Fruit fly (Drosophila melanogaster): Measurements from ENCODE around the gene hfp.
A peak's percentile ranks its signal among the peaks of the same experiment; 100 is the strongest.

The hfp gene

DNA sequence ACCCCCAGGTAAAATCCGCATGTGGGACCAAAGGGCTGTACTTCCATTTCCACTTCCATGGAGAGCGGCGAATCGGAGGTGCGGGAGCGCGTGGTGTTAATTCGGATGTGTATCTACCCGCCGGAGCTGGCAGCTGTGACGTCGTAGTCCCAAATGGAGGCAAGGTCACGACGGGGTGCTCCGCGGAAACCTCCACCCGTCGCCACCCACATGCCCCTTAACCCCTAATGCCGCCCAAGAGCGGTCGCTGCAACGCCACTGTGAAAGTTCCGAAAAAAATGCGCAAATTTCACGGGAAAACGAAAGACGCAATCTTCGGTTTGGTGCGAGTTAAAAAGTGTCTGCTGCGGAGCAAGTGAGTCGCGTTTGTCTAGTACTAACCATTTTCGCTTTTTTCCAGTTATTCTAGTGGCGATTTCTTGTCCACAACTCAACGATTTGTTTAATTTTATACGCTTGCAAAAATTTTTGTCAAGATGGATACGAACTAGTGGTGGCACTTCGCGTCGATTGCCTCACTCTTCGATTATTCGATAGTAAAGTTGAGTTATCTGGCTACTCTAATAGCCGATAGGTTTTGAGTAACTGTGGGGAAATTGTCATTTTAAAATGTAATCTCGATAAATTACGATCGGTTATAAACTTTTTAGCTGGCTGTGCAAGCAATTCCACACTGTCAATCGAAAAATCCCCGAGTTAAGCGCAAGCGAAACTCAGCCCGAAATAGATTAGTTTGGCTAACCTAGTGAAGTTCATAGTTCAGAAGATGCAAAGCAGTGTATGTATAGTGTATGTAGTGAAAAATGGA, at the start of gene hfp, which contains the start of gene Psa:
hfp (minus strand) TSS at position 505 of the 808 bp plus-strand sequence.
Psa (plus strand) TSS at position 758 of the 808 bp plus-strand sequence.
- peak; percentile 6 for TF ChIP-seq noc (tag; optimal IDR thresholded peaks at IDR 0.05)

DNA sequence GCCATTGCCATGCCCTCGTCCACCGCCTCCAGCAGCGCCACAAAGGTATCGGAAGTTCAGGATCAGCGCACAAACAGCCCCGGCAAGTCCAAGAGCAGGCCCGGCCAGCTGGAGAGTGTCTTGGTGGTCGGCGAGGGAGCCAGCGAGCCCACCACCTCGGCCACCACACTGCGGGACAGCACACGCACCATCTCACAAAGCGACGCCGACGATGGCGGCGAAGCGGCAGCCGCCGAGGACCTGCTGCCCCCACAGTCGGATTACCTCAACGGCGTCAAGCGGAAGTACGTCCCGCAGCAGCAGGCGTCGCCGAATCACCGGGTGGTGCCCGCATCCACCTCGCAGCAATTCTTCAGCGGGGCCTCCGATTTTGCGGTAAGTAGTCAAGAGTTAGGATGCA, 48.5 kb upstream of the hfp start:
- no peak for TF ChIP-seq noc (tag; optimal IDR thresholded peaks at IDR 0.05)

DNA sequence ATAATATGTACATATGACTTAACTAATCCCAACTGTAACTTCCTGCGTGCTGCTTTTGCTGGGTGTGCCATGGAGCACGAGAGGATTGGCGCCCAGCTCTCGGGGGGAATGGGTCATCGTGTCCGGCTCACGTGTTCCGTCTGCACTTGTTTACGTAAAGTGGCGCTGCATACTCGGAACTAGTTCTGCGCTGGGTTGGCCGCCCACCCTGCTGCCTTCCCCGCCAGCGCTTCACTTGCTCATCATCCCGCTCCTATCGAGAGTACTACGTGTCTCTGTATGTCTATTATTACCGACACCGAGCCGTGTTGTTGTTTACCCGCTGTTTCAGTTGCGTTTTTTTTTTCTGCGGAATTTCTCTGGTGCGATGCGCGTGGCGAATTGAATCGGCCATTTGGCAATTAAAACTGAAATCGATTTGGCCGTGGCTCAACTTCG, 47.3 kb upstream of the hfp start:
- no peak for TF ChIP-seq noc (tag; optimal IDR thresholded peaks at IDR 0.05)

DNA sequence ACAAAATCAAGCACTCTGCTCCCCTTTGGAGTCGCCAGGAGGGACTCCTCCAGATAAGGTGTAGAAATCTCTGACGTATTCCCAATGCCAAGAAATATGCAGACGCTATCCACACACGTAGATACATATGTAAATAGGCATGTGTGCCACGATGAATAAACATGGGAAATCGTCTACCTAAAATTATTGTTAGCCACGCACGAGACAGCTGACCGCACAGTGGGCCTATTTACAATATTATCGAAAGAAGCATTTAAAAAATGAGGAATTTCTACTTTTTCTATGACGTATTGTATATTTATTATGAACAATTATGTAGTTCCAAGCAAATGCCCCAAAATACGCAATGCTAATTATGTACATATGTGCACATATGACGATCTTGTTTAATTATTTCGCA, 46.8 kb upstream of the hfp start:
- no peak for TF ChIP-seq noc (tag; optimal IDR thresholded peaks at IDR 0.05)

DNA sequence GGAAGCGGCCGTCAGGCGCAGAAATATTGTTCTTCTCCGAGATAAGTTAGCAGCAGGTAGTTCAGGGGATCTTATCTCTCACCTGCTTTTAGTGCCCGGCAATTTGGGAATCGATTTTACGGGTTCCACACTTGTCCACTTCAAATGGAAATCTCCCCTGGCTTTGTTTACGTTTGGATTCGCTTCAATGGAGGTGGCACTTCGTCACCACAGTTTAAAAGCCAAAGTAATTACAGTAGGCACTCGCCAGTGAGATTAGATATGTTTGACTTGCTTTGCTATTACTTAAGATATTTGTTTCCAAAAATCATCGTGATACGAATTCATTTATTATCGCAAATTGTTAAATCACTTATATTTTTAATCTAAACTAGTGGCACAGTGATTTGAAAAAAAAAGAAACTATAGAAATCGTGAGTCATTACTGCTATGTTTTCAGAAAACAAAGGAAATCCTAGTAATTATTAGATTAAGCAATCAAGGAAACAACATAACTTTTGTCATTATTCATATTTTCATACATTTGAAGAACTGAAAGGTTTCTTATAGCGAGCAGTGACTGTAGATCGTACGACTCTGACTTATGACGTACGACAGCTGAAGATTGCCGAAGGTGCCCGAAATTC, 46.1 kb upstream of the hfp start:
- TF ChIP-seq noc (tag; optimal IDR thresholded peaks at IDR 0.05), result peak; percentile 95

DNA sequence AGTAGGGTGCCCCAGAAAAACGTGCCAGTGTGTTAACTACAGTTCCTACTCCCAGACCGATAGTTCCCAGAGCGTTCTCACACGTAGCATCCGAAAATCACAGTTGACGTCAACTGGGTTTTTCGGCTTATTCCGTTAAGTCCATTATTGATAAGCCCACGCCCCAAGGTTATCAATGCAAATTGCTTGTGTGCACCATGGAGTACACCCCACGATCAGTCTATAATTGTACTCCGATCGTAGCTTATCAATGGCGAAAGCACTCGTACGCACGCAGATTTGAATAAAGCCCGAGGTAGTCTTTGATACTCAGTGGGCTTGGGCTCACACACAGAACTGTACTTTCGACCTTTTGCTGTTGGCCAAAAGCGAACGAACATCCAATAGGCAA, 44.7 kb upstream of the hfp start:
- TF ChIP-seq noc (tag; optimal IDR thresholded peaks at IDR 0.05), result no peak

DNA sequence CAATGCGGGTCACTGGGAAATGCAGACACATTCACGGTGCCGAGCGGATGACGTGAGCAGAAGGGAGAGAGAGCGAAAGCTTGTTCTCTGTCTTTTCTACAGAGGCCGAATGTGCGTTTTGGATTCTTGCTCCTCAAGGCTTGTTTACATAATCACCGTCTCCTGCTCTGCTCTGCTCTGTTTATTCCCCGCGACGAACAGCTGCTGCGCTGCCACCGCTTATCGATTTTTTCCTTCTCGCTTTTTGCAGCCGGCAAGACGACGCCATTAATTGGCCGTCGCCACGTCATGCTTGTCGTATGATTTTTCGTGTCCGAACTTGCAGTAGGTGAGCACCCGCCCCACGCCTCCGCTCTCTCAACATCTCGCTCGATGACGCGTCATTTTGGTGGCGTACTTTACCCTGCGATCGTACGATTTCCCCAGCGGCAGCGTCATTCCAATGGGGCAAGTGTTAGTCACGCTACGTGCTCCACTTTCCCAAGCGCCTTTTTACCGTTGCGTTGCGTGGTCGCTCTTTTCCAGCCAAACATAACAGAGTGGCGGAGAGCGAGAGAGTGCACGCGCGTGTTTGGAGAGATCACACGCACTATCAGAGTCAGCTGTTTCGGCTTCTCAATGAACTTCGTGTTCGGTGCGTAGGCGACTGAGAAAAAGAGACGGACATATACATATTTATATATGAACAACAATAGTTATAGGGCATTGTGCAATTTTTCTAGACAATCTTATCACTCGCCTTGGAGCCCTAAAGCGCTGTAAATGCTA, 44.1 kb upstream of the hfp start:
- peak; percentile 54 for TF ChIP-seq noc (tag; optimal IDR thresholded peaks at IDR 0.05)

DNA sequence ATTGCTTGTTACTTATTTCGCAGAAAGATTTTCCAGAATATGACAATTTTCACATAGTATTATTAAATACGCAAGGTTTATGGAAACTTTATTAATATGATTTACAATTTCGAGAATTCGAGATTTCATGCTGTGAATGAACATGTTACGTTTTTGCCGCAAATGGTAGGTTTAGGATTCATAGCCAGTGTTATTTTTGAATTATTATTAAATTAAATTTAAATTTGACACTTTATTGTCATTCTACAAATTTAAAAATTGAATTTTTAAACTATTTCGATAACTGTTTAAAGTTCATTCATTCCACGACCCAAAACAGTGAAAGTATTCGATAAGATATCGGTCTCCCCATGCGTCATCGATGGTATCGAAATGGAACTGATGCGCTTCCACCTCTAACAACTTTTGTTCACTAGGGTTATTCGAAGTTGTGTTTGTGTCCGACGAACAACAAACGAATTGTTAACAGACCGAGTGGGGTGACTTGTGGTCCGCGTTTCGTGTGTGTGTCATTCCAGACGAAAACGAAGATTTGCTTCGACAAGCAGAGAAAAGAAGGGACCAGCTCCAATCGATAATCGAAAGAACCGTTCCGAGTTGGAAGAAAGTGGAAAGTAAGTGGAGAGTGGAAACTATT, 43.4 kb upstream of the hfp start, which contains the start of the genes CG32313 and Pcyt1:
CG32313 (minus strand) TSS at position 51 of the 637 bp plus-strand sequence.
Pcyt1 (plus strand) TSS at position 400 of the 637 bp plus-strand sequence.
- TF ChIP-seq noc (tag; optimal IDR thresholded peaks at IDR 0.05), result no peak

DNA sequence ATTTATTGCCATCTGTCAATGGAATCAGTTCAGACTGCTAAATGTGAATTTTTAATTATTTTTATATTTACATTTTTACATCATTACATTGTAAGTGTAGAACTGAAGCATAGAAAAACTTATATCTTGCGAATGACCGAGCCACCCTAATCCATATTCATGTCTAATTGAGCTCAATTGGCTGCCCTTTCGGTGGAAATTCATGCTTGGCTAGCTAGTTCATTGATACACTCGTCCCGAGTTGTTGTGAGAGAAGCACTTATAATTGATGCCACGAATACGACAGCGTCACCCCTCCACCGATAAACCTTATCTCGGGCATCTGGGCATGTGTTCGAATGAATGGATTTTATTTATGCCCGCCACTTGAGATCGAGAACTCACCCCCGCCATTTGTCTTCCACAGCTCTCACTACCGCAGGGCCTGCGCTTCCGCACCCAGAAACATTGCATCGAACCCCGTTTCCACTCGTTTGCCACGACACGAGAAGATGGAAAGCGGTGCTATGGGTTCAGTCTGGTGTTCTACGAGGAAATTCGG, 36.0 kb upstream of the hfp start:
- no peak for TF ChIP-seq noc (tag; optimal IDR thresholded peaks at IDR 0.05)

DNA sequence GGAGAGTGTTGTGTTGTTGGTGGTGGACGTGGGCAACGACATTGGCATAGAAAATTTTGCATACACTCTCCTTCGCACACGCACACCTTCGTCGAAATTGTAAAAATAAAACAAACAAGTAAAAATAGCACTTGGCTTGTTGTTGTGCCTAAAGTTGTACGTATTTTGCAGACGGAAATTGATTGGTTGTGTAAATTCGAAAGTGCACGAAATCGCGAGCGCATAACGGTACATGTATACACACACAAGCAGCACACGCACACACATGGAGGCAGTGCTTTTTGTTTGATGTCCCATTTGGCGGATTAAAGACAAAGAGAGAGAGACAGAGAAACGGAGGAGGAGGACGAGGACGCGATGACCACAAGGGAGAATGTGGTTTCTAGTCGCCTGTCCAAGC, 35.0 kb upstream of the hfp start:
- TF ChIP-seq noc (tag; optimal IDR thresholded peaks at IDR 0.05), result no peak

DNA sequence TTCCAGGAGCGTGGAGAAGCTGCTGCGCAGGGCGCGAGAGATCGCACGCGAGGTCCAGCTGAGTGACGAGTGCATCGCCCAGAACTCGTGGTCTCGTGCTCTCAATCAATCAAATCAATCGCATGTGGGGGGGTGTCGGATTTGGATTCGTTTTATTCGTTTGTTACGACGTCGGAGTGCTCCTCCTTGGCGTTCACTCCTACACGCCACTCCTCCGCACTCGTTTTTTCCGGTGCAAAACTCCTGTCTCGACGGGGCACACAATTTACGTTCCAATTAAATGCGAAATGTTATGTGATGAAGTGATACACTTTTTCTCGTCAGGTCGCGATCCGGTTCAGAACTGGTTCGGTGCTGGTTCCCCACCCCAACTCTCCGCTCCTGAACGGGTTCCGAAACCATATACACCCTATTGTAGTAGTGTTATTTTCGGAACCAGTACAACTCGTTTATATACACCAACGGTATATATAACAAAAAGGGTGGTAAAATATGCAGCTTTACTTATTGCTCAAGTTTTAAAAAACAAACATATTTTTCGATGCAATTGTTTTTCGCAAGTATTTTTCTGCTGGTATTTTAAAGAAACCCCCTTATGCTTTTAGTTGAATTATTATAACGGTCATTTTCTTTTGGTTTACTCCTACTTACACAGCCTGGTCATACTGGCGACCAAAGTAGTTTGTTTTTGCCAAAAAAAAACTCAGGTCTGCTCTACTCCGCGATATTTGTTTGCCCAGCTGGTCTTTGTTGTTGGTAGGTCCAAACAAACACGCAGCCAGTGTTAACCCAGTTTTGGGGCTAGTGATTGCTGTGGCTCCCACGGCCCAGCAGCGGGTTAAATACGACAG, 34.3 kb upstream of the hfp start, which contains the start of the genes CG12091 and pns:
CG12091 (minus strand) TSS at position 349 of the 851 bp plus-strand sequence.
pns (plus strand) TSS at position 651 of the 851 bp plus-strand sequence.
- peak; percentile 74 for TF ChIP-seq noc (tag; optimal IDR thresholded peaks at IDR 0.05)

DNA sequence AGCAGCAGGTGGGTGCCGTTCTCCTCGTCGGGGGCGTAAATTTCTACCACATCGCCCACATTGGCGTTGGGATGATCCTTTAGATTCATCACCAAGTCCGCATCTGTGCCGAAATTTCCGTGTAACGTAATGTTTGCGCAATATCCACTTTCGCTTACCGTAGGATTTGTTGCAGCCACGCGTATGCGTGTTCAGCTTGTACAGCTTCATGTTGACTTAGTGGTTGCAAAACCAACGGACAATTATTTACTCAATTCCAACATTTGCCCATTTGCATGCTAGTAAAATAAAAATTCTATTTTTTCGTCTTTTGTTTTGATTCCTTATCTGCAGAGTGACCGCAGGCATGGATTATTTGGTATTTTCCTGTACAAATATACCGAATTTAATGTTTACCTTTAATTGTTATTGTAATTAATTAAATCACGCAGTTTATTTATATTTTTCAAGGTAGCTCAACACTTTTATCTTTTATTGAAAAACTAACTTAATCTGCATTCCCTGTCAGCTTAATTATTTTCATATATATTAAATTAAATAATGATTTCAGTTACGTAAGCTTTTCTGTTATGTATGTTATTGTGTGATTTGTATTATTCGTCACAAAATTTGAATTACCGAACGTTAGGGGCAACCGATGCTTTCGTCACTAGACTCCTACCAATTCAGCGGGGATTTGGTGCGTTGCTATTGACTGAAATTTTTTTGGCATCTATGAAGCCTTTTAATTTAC, 31.5 kb upstream of the hfp start, which contains the start of gene Iml1:
Iml1 (minus strand) TSS at position 336 of the 733 bp plus-strand sequence.
- no peak for TF ChIP-seq noc (tag; optimal IDR thresholded peaks at IDR 0.05)

DNA sequence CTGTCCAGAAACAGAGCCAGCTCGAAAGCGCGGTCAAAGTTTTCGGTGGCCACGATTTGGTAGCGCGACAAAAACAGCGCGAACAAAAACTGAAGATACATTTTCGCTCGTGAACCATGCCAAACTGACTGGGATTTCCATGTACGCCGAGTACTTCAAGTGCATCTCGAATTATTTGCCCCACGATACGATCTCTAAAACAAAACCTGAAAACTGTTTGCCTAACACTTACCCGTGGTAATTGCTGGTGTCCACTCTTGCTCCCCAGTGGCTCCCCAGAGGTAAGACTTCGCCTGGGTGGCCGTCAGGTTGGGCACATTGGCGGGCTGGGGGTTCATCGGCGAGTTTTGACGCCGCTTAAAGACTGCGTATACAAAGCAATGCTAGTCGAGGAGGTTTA, 28.8 kb upstream of the hfp start, which contains the start of gene Ir62a:
Ir62a (minus strand) TSS at position 101 of the 400 bp plus-strand sequence.
- no peak for TF ChIP-seq noc (tag; optimal IDR thresholded peaks at IDR 0.05)
